Fruit fly (Drosophila melanogaster): ENCODE measurements around the gene CG4230.

CG4230 gene

DNA sequence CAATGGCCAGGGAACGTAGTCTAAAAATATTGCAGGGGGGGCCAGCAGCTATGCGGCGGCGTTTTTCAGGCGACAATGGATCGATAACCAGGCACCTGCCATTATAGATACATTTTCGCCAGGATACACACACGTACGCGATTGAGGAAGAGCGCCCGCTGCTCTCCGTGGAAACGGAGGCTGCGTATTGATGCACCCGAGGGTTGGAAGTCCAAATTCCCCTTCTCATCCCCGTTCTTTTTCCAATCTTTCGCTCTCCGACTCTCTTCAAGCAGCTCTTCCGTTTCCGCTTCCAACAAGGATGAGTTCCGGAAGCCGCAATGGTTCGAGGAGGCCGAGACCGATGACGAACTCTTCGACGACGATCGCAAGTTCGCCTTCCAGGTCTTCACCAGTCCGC, 734 bp downstream of the CG4230 start:
- TF ChIP-seq CG8478 (optimal IDR thresholded peaks at IDR 0.05) = no peak
- no peak for TF ChIP-seq CTCF (optimal IDR thresholded peaks at IDR 0.05)

DNA sequence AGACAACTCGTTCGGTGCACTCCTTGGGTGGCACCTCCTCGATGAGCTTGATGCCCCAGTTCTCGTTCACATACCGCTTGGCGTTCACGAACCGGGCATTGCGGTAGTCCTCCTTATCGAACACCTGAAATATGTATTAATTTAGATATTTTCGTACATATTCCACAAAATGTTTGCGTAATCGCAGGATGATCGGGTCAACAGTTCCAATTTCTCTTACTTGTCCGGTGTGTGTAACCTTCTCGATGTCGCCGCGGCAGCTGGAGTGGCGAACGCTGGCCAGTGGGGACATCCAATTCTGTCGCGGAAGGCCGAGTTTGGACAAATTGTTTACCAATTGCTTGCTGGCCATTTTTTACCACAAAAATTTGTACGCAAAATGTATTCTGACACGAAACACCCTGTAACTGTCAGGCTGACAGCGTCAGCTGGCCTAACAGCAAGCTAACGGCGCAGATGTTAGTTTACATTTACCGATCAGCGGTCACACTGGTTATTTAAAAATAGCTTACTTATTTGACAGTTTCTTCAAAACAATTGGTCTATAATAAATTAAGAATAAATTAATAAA, 3.8 kb downstream of the CG4230 start, which contains the start of gene ND-13A:
ND-13A (minus strand) TSS at position 499 of the 571 bp plus-strand sequence.
- no peak for TF ChIP-seq CG8478 (optimal IDR thresholded peaks at IDR 0.05)
- no peak for TF ChIP-seq CTCF (optimal IDR thresholded peaks at IDR 0.05)

DNA sequence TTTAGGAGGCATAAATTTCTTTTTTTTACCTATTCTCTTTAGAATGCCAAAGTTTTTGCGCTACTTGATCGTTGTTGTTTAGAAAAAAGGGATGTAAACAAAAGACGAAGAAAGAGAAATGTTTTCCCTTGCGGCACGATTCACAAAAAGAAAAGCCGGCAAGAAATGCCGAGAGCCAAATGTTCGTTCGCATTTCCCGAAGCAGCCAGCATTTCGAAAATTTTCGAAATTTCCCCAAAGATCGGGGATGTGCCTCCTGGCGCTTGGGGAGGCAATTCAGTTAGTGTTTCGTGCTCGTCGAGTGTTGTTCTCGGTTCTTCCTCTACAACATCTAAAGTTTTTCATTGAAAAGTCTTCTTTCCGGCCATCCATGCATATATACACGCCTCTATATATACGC, 4.5 kb downstream of the CG4230 start, which contains the start of gene Msp300:
Msp300 (plus strand) TSS at position 301 of the 400 bp plus-strand sequence.
- TF ChIP-seq CTCF (optimal IDR thresholded peaks at IDR 0.05) = no peak
- no peak for TF ChIP-seq CG8478 (optimal IDR thresholded peaks at IDR 0.05)

DNA sequence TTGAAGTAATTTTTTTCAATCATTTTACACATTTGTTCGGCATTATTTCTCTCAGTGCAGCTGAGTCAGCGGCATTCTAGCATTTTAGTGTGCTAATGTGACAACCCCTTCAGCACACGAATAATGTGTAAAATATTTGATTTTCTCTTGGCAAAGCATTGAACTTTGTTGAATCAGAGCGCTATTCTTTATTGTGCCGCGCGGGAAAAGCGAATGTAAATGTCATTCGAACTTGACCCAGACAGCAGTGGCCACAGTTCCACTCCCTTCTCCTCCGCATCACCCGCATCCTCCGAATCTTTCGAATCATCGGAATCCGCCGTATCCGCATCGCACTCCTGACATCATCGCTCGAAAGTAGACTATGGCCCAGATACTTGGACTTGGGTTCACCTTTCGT, 7.7 kb downstream of the CG4230 start:
- TF ChIP-seq CG8478 (optimal IDR thresholded peaks at IDR 0.05) (no peak), CTCF (optimal IDR thresholded peaks at IDR 0.05) (no peak)

DNA sequence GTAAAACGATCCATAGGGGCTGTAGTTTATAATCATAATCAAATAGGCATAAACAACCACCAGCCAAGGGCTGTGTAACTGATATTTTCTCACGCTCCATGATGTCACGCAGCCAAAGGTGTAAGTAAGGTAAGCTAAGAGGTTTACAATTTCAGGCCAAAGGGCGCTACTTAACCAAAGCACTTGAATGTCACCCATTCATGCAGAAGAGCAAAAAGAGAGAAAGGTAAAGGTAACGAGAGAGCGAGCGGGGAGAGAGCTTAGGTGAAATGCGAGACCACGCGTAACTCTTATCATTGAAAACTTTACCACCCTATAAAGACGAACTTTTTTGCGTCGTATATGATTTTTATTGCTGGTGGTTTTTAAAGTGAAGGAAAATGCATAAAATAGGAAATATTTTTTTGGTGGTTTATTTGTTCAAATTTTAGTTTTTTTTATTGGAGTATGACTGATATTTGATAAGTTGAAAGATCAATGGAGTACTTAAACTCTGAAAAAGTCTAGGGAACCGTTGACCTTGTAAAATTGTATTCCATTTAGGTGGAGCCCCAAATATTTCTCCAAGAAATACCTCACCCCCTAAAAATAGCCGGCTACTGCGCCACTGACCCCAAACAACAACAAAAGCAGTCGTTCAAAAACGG, 11.7 kb downstream of the CG4230 start:
- no peak for TF ChIP-seq CG8478 (optimal IDR thresholded peaks at IDR 0.05)
- no peak for TF ChIP-seq CTCF (optimal IDR thresholded peaks at IDR 0.05)

DNA sequence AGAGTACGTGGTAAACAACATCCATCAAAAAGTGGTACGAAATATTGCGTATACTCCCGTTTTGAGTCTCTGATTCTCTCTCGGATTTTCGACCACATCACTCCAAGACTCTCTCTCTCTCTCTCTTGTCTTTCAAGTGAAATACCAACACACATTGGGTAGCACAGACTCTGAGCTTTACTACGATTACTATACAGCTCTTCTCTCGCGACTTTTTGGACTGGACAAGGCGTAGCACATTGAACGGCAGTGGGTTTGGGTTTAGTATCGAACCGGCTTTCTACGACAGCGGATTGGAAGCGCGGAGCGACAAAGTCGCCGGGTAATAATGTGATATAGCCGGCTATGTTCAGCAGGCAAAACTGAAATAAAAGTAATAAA, 12.2 kb downstream of the CG4230 start:
- TF ChIP-seq CG8478 (optimal IDR thresholded peaks at IDR 0.05) (no peak), CTCF (optimal IDR thresholded peaks at IDR 0.05) (no peak)

DNA sequence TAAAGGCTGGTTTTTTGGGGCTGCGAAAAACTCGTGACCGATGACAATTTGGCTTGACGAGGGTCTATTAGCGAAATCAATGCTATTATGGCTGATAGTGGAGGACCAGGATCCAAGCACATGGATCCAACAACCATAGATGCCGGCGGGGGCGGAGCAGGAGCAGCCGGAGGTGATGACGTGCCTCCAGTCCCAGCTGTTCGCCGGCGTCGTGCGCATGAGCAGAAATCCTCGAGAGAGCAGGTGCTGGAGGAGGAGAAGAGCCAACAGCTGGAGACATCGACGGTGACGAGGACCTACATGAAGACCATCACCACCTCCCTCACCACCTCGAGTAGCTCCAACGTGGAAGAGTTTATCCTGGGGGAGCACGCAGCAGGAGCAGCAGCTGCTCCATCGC, 13.0 kb downstream of the CG4230 start:
- TF ChIP-seq CTCF (optimal IDR thresholded peaks at IDR 0.05) = no peak
- TF ChIP-seq CG8478 (optimal IDR thresholded peaks at IDR 0.05) = no peak

DNA sequence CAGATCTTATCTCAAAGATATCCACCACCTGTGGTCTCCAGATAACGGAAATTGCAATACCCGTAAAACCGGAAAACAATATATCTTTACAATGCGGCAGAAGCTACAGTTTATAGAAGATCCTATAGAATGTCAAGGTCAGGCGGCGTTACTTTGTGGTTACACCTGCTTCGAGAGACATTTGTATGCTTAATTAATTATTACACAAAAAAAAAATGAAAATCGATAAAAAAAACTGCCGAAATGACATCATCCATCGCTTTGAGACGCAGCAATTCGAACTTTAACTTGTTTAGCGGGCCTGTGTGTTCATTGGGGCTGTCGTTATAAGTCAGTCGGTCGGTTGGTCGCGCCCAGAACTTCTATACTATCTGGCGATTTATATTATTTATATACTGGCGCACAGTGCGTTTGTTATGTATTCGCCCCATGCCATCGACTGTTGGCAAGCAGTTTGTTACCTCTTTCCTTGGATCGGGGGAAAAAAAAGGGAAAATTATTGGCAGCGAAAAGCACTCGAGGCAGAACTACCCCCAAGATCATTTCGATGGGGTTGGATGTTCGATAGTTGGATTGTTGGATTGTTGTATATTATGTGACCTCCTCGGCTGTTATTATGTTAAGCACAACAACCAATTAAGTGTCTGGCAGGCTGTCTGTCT, 15.4 kb downstream of the CG4230 start:
- TF ChIP-seq CG8478 (optimal IDR thresholded peaks at IDR 0.05) = no peak
- no peak for TF ChIP-seq CTCF (optimal IDR thresholded peaks at IDR 0.05)

DNA sequence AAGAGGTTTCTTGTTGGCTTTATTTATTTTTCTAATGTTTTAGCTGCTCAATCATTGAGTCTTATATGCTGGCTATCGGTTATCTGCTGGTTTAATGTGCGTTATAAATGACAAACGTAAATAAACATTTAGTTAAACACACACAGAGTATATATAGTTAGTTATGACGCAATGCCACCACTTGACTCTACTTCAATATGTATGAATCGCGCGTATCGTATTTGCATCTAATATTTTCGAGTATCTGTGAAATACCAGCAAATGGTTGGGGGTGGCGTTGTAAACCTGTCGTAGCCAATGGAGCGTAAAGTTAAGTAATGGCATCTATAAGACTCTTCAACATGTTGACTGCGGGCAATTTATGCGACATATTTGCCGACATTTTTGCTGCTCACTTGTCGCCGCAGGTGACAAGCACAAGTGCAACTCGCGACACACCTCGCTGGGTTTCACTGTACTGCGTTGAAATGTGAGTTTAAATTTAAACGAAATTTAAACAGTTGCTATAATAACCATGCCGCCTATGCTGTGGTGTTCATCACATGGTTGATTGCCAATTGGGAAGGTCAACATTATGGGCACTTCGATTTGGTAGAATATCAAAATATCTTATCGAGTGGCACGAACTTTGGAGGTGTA, 17.6 kb downstream of the CG4230 start:
- TF ChIP-seq CTCF (optimal IDR thresholded peaks at IDR 0.05) (no peak), CG8478 (optimal IDR thresholded peaks at IDR 0.05) (no peak)

DNA sequence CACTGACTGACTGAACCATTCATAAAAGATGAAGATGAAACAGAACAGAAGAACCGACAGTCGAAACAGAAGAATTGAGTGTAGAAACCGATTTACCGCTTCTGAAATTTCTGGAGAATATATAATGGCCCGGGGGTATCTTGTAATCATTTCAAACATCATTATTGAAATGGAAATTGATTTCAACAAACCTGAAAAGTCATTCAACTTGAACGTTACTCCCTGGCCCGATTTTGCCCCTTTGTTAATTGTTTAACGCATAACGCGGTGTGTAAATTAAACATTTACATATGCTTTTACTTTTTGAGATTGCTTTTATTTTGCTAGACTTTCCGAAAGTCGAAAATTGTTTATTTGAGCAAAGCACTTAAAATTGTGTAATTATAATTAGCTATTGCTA, 18.9 kb downstream of the CG4230 start:
- TF ChIP-seq CTCF (optimal IDR thresholded peaks at IDR 0.05) = no peak
- no peak for TF ChIP-seq CG8478 (optimal IDR thresholded peaks at IDR 0.05)

DNA sequence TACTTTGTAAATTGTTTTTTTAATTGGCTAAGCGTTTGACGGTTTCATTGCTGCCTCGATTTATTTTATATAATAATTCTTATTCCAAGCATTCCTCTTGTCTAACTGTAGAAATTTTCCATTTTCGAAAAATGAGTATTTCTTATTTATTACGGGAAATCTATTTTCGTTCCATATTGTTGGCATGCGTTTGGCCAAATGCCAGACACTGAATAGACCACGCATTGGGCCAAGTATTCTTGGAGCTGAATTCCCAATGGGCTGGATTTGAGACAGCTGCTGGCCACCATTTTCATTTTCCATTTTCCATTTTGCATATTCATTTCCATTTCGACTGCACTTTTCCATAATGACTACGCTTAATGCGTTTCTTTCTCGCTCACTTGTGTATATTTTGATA, 20.5 kb downstream of the CG4230 start:
- TF ChIP-seq CTCF (optimal IDR thresholded peaks at IDR 0.05) (no peak), CG8478 (optimal IDR thresholded peaks at IDR 0.05) (no peak)

DNA sequence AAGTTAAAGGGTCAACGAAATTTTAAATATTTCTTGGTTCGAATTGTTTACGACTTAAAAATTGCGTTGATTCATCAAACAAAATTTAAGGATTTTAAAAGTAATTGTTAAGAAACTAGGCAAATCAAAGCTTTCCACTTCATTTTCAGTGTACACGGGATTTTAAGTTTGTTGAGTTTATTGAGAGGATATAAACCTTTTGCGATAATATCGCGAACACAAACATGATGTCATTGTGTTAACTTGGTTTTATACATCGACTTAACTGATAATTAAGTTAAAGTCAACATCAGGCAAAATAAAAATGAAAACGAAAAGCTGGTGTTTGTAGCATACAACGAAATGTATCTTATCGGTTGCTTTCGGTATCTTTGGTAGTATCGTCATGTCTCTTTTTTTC, 21.0 kb downstream of the CG4230 start:
- no peak for TF ChIP-seq CG8478 (optimal IDR thresholded peaks at IDR 0.05)
- no peak for TF ChIP-seq CTCF (optimal IDR thresholded peaks at IDR 0.05)

DNA sequence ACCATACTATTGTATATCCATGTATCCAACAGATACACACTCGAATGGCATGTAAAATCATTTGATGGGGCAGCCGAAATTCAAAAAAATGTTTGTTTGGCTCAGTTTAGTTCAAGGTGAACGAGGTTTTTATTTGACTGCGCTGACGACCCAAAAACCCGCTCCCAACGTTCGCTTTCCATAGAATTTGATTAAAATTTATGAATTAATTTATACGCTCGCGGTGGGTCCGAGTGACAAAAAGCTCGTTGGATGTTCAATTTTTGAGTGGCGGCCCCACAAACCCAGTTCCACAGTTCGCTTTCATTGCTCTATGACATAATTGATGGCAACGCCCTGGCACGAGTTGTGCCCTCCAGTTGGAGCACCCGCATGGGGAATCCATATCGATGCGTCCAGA, 23.6 kb downstream of the CG4230 start:
- no peak for TF ChIP-seq CTCF (optimal IDR thresholded peaks at IDR 0.05)
- TF ChIP-seq CG8478 (optimal IDR thresholded peaks at IDR 0.05) = no peak

DNA sequence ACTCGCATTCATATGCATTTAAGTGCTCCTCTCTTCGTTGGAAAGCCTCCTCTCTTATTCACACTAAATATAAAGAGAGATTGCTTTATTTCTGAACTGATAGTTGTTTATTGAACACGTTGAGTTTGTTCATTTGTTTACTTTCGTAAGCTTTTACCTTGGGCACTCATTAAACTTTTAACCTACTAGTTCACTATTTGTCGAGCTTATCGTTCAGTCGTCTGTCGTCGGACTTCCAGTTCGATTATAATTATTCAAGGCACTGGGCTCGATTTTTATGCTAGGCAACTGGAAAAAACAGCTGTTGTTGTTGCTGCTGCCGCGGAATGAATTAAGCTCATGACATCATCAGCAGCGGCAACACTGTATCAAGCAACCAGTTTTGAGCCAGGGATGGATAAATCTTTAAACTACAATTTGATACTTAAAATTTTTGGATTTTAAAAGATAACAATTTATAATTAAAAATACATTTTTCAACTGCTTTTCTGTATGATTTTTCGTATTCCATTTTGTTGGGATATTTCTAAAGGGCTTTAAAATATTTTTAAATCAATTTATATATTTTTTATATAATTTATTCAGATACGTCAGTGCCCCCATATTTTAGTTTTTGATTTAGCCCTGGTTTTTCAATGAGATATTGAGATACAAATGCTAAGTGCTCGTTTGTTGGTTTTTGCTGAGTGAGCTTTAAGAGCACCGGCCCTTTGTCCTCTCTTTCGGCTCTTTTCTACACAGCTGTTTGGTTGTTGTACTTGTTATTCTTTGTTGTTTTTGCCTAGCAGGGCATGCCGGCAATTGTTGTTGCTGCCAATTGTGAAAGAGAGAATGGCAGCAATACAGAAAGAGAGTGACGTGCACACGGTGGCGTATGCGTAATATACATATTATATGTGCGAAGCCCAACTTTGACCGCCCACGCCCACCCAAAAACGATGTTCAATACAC, 49.5 kb downstream of the CG4230 start:
- TF ChIP-seq CG8478 (optimal IDR thresholded peaks at IDR 0.05) = no peak
- TF ChIP-seq CTCF (optimal IDR thresholded peaks at IDR 0.05) = no peak

Measured in S2 (cell line).